Fruit fly (Drosophila melanogaster) whole organism, embryonic: ENCODE measurements around the gene Kap3.

ENCODE experiments used
- Atf-2 ChIP-seq: fragments of 200-800 bp; sonication (Bioruptor generic); optimal IDR thresholded peaks from 2 replicates; lab custom pipeline; 2016; ENCODE audit warnings: missing biosample characterization, missing genetic modification characterization
- Atf3 ChIP-seq: fragments of 200-800 bp; sonication (Bioruptor generic); optimal IDR thresholded peaks from 3 replicates; lab custom pipeline; 2016; ENCODE audit warnings: missing biosample characterization, missing genetic modification characterization
- Bdp1 ChIP-seq: fragments of 200-800 bp; sonication (Bioruptor generic); optimal IDR thresholded peaks from 3 replicates; lab custom pipeline; 2016; ENCODE audit warnings: missing biosample characterization, missing genetic modification characterization
- Bgb ChIP-seq: fragments of 200-800 bp; sonication (Bioruptor generic); IDR thresholded peaks from 2 replicates; pipeline ENCODE4 v1.3.6; 2022; ENCODE audit warnings: missing biosample characterization, missing genetic modification characterization; ENCODE audit not compliant: partially characterized antibody
- CG1024 ChIP-seq: fragments of 200-800 bp; sonication (Bioruptor generic); IDR thresholded peaks from 2 replicates; pipeline ENCODE4 v1.3.6; 2022; ENCODE audit warnings: missing biosample characterization, missing genetic modification characterization
- CG11398 ChIP-seq: fragments of 200-800 bp; sonication (Bioruptor generic); optimal IDR thresholded peaks from 2 replicates; lab custom pipeline; 2016; ENCODE audit warnings: missing biosample characterization, missing genetic modification characterization
- CG12299 ChIP-seq: fragments of 200-800 bp; sonication (Bioruptor generic); optimal IDR thresholded peaks from 2 replicates; lab custom pipeline; 2018; ENCODE audit warnings: missing biosample characterization, mild to moderate bottlenecking, missing genetic modification characterization
- CG12744 ChIP-seq: fragments of 200-800 bp; sonication (Bioruptor generic); optimal IDR thresholded peaks from 2 replicates; lab custom pipeline; 2016; ENCODE audit warnings: missing biosample characterization, missing genetic modification characterization
- CG12769 ChIP-seq: fragments of 200-800 bp; sonication (Bioruptor generic); optimal IDR thresholded peaks from 2 replicates; lab custom pipeline; 2019; ENCODE audit warnings: missing biosample characterization, mild to moderate bottlenecking, missing genetic modification characterization, moderate library complexity
- CG14667 ChIP-seq: fragments of 200-800 bp; sonication (Bioruptor generic); IDR thresholded peaks from 2 replicates; pipeline ENCODE4 v1.3.6; 2022; ENCODE audit warnings: missing biosample characterization, missing genetic modification characterization
- CG1602 ChIP-seq: fragments of 200-800 bp; sonication (Bioruptor generic); optimal IDR thresholded peaks from 3 replicates; lab custom pipeline; 2016; ENCODE audit warnings: missing biosample characterization, missing genetic modification characterization
- CG16779 ChIP-seq: fragments of 200-800 bp; sonication (Bioruptor generic); IDR thresholded peaks from 2 replicates; pipeline ENCODE4 v1.3.6; 2022; ENCODE audit warnings: missing biosample characterization, missing genetic modification characterization
- CG17186 ChIP-seq: fragments of 200-800 bp; sonication (Bioruptor generic); optimal IDR thresholded peaks from 3 replicates; lab custom pipeline; 2017; ENCODE audit warnings: missing biosample characterization, missing genetic modification reagents, missing genetic modification characterization
- CG18599 ChIP-seq: fragments of 200-800 bp; sonication (Bioruptor generic); optimal IDR thresholded peaks from 3 replicates; lab custom pipeline; 2017; ENCODE audit warnings: missing biosample characterization, missing genetic modification characterization, mild to moderate bottlenecking, moderate library complexity, missing genetic modification reagents
- CG2678 ChIP-seq: fragments of 200-800 bp; sonication (Bioruptor generic); optimal IDR thresholded peaks from 3 replicates; lab custom pipeline; 2019; ENCODE audit warnings: missing biosample characterization, mild to moderate bottlenecking, missing genetic modification characterization, moderate library complexity
- CG31365 ChIP-seq: fragments of 200-800 bp; sonication (Bioruptor generic); optimal IDR thresholded peaks from 2 replicates; lab custom pipeline; 2018; ENCODE audit warnings: missing biosample characterization, mild to moderate bottlenecking, missing genetic modification characterization
- CG3407 ChIP-seq: fragments of 200-800 bp; sonication (Bioruptor generic); optimal IDR thresholded peaks from 2 replicates; lab custom pipeline; 2018; ENCODE audit warnings: missing biosample characterization, mild to moderate bottlenecking, missing genetic modification characterization
- CG4328 ChIP-seq: fragments of 200-800 bp; sonication (Bioruptor generic); optimal IDR thresholded peaks from 3 replicates; lab custom pipeline; 2017; ENCODE audit warnings: missing biosample characterization, missing genetic modification reagents, missing genetic modification characterization
- CG4820 ChIP-seq: fragments of 200-800 bp; sonication (Bioruptor generic); optimal IDR thresholded peaks from 3 replicates; lab custom pipeline; 2016; ENCODE audit warnings: missing biosample characterization, missing genetic modification characterization
- CG6813 ChIP-seq: fragments of 200-800 bp; sonication (Bioruptor generic); optimal IDR thresholded peaks from 2 replicates; lab custom pipeline; 2017; ENCODE audit warnings: missing biosample characterization, missing genetic modification characterization, mild to moderate bottlenecking, moderate library complexity, missing genetic modification reagents
- CG9727 ChIP-seq: fragments of 200-800 bp; sonication (Bioruptor generic); optimal IDR thresholded peaks from 3 replicates; lab custom pipeline; 2017; ENCODE audit warnings: missing biosample characterization, mild to moderate bottlenecking, missing genetic modification characterization
- CG9932 ChIP-seq: fragments of 200-800 bp; sonication (Bioruptor generic); IDR thresholded peaks from 2 replicates; pipeline ENCODE4 v1.3.6; 2022; ENCODE audit warnings: missing biosample characterization, missing genetic modification characterization
- CkIIα-i1 ChIP-seq: fragments of 200-800 bp; sonication (Bioruptor generic); IDR thresholded peaks from 2 replicates; pipeline ENCODE4 v1.3.6; 2022; ENCODE audit warnings: missing biosample characterization, missing genetic modification characterization
- Dp ChIP-seq: fragments of 200-800 bp; sonication (Bioruptor generic); optimal IDR thresholded peaks from 2 replicates; lab custom pipeline; 2018; ENCODE audit warnings: missing biosample characterization, mild to moderate bottlenecking, missing genetic modification characterization, moderate library complexity
- E2f2 ChIP-seq: fragments of 200-800 bp; sonication (Bioruptor generic); IDR thresholded peaks from 2 replicates; pipeline ENCODE4 v1.3.6; 2022; ENCODE audit warnings: missing biosample characterization, missing genetic modification characterization
- H2.0 ChIP-seq: fragments of 200-800 bp; sonication (Bioruptor generic); IDR thresholded peaks from 2 replicates; pipeline ENCODE4 v1.3.6; 2022; ENCODE audit warnings: missing biosample characterization, missing genetic modification characterization
- Hr78 ChIP-seq, 2 experiments: fragments of 200-800 bp in 1 of 2; fragments of >200 bp in 1 of 2; sonication (Bioruptor generic) in 1 of 2; optimal IDR thresholded peaks; 2 replicates each; lab custom pipeline; 2017 to 2019; ENCODE audit warnings: missing biosample characterization in 2 of 2, missing genetic modification characterization in 2 of 2, mild to moderate bottlenecking in 1 of 2, moderate library complexity in 1 of 2
- Lim3 ChIP-seq: fragments of 200-800 bp; sonication (Bioruptor generic); IDR thresholded peaks from 2 replicates; pipeline ENCODE4 v1.3.6; 2022; ENCODE audit warnings: missing biosample characterization, missing genetic modification characterization
- Mad ChIP-seq: fragments of 200-800 bp; sonication (Bioruptor generic); optimal IDR thresholded peaks from 2 replicates; lab custom pipeline; 2016; ENCODE audit warnings: missing biosample characterization, missing genetic modification characterization
- Meics ChIP-seq: fragments of 200-800 bp; sonication (Bioruptor generic); optimal IDR thresholded peaks from 2 replicates; lab custom pipeline; 2017; ENCODE audit warnings: missing biosample characterization, mild to moderate bottlenecking, missing genetic modification characterization
- NC2α ChIP-seq: fragments of 200-800 bp; sonication (Bioruptor generic); optimal IDR thresholded peaks from 2 replicates; lab custom pipeline; 2016; ENCODE audit warnings: missing biosample characterization, missing genetic modification characterization
- Optix ChIP-seq: fragments of 200-800 bp; sonication (Bioruptor generic); IDR thresholded peaks from 3 replicates; pipeline ENCODE4 v1.3.6; 2022; ENCODE audit warnings: missing biosample characterization, missing genetic modification characterization
- TFAM ChIP-seq: fragments of 200-800 bp; sonication (Bioruptor generic); optimal IDR thresholded peaks from 2 replicates; lab custom pipeline; 2017; ENCODE audit warnings: missing biosample characterization, missing genetic modification characterization, inconsistent platforms
- YL-1 ChIP-seq: fragments of 200-800 bp; sonication (Bioruptor generic); optimal IDR thresholded peaks from 3 replicates; lab custom pipeline; 2017; ENCODE audit warnings: missing biosample characterization, mild to moderate bottlenecking, missing genetic modification characterization
- aop ChIP-seq: fragments of 200-800 bp; sonication (Bioruptor generic); IDR thresholded peaks from 2 replicates; pipeline ENCODE4 v1.3.6; 2022; ENCODE audit warnings: missing biosample characterization, missing genetic modification characterization
- btn ChIP-seq: fragments of 200-800 bp; sonication (Bioruptor generic); optimal IDR thresholded peaks from 2 replicates; lab custom pipeline; 2016; ENCODE audit warnings: missing biosample characterization, missing genetic modification characterization
- chn ChIP-seq: fragments of 200-800 bp; sonication (Bioruptor generic); optimal IDR thresholded peaks from 2 replicates; lab custom pipeline; 2016; ENCODE audit warnings: missing biosample characterization, missing genetic modification characterization
- corto ChIP-seq: fragments of 200-800 bp; sonication (Bioruptor generic); optimal IDR thresholded peaks from 2 replicates; lab custom pipeline; 2016; ENCODE audit warnings: missing biosample characterization, mild to moderate bottlenecking, missing genetic modification characterization, moderate library complexity
- crp ChIP-seq, 2 experiments: fragments of 200-800 bp; sonication (Bioruptor generic); optimal IDR thresholded peaks; 2 replicates in 1 of 2; 3 replicates in 1 of 2; lab custom pipeline; 2017; ENCODE audit warnings: missing biosample characterization in 2 of 2, missing genetic modification characterization in 2 of 2, mild to moderate bottlenecking in 1 of 2, moderate library complexity in 1 of 2
- eve ChIP-seq, 2 experiments: fragments of >200 bp; optimal IDR thresholded peaks; 2 replicates each; lab custom pipeline; 2017; ENCODE audit warnings: missing biosample characterization in 2 of 2, missing genetic modification characterization in 2 of 2
- gt ChIP-seq: fragments of 200-800 bp; sonication (Bioruptor generic); IDR thresholded peaks from 2 replicates; pipeline ENCODE4 v1.3.6; 2022; ENCODE audit warnings: missing biosample characterization, missing genetic modification characterization
- kay ChIP-seq: fragments of 200-800 bp; sonication (Bioruptor generic); optimal IDR thresholded peaks from 2 replicates; lab custom pipeline; 2016; ENCODE audit warnings: missing biosample characterization, missing genetic modification characterization
- mirr ChIP-seq: fragments of 200-800 bp; sonication (Bioruptor generic); optimal IDR thresholded peaks from 3 replicates; lab custom pipeline; 2018; ENCODE audit warnings: missing biosample characterization, mild to moderate bottlenecking, missing genetic modification characterization
- nerfin-2 ChIP-seq: fragments of 200-800 bp; sonication (Bioruptor generic); IDR thresholded peaks from 2 replicates; pipeline ENCODE4 v1.3.6; 2022; ENCODE audit warnings: missing biosample characterization, missing genetic modification characterization; ENCODE audit not compliant: partially characterized antibody
- prd ChIP-seq, 3 experiments: fragments of >200 bp in 2 of 3; fragments of 200-800 bp in 1 of 3; sonication (Bioruptor generic) in 1 of 3; optimal IDR thresholded peaks in 2 of 3; IDR thresholded peaks in 1 of 3; 2 replicates in 2 of 3; 3 replicates in 1 of 3; pipeline versions ENCODE4 v1.3.6 to Lab custom; 2017 to 2022; ENCODE audit warnings: missing biosample characterization in 1 of 3, missing genetic modification characterization in 1 of 3
- rib ChIP-seq: fragments of 200-800 bp; sonication (Bioruptor generic); IDR thresholded peaks from 2 replicates; pipeline ENCODE4 v1.3.6; 2022; ENCODE audit warnings: missing biosample characterization, missing genetic modification characterization
- slou ChIP-seq: fragments of 200-800 bp; sonication (Bioruptor generic); optimal IDR thresholded peaks from 3 replicates; lab custom pipeline; 2016; ENCODE audit warnings: missing biosample characterization, missing genetic modification characterization
- tin ChIP-seq: fragments of 200-800 bp; sonication (Bioruptor generic); optimal IDR thresholded peaks from 3 replicates; lab custom pipeline; 2016; ENCODE audit warnings: missing biosample characterization, missing genetic modification characterization
- usp ChIP-seq: fragments of >200 bp; optimal IDR thresholded peaks from 2 replicates; lab custom pipeline; 2017; ENCODE audit warnings: missing biosample characterization, missing genetic modification characterization
- zf30C ChIP-seq: fragments of 200-800 bp; sonication (Bioruptor generic); optimal IDR thresholded peaks from 3 replicates; lab custom pipeline; 2018; ENCODE audit warnings: missing biosample characterization, mild to moderate bottlenecking, missing genetic modification characterization

The Kap3 gene

dm6 chrX:11351351-11351750 is 11.5 kb upstream of the Kap3 start (continued):
- TF ChIP-seq CG16779 (GFP tag; lab: Robert Waterston, UW) = peak; percentile 94
- peak; percentile 78 for TF ChIP-seq CG31365 (tag; lab: Kevin White, UChicago)
- TF ChIP-seq CG9932 (GFP tag; lab: Robert Waterston, UW) = peak; percentile 94
- TF ChIP-seq CG4820 (GFP tag; lab: Kevin White, UChicago) = peak; percentile 91
- peak; percentile 86 for TF ChIP-seq aop (GFP tag; lab: Robert Waterston, UW)
- TF ChIP-seq CG12299 (tag; lab: Kevin White, UChicago) = peak; percentile 88
- TF ChIP-seq usp (GFP tag; lab: Kevin White, UChicago) = no peak
- TF ChIP-seq CG18599 = peak; percentile 95
- peak; percentile 93 for TF ChIP-seq CG2678 (tag; lab: Kevin White, UChicago)
- TF ChIP-seq Meics (GFP tag; lab: Kevin White, UChicago) = peak; percentile 93
- peak; percentile 89 for TF ChIP-seq btn (GFP tag; lab: Kevin White, UChicago)
- peak; percentile 79 for TF ChIP-seq kay (GFP tag; lab: Kevin White, UChicago)
- peak; percentile 85 for TF ChIP-seq Atf3 (GFP tag; lab: Kevin White, UChicago)
- peak; percentile 91 for TF ChIP-seq chn
- TF ChIP-seq prd (optimal IDR thresholded peaks at IDR 0.05; lab: Kevin White, UChicago) = no peak
- TF ChIP-seq prd (GFP tag; IDR thresholded peaks at IDR 0.05; lab: Robert Waterston, UW) = peak; percentile 97
- TF ChIP-seq CG3407 (GFP tag; lab: Kevin White, UChicago) = peak; percentile 86
- TF ChIP-seq eve (GFP tag; optimal IDR thresholded peaks at IDR 0.05; lab: Kevin White, UChicago) = no peak
- TF ChIP-seq Bdp1 (GFP tag; lab: Kevin White, UChicago) = peak; percentile 84
- TF ChIP-seq H2.0 (GFP tag; lab: Robert Waterston, UW) = peak; percentile 95
- peak; percentile 17 for TF ChIP-seq Dp (GFP tag; lab: Kevin White, UChicago)
- peak; percentile 1 for TF ChIP-seq YL-1 (GFP tag; lab: Kevin White, UChicago)
- TF ChIP-seq tin (GFP tag; lab: Kevin White, UChicago) = peak; percentile 94
- TF ChIP-seq Bgb = no peak
- TF ChIP-seq corto (GFP tag; lab: Kevin White, UChicago) = no peak
- TF ChIP-seq CG17186 (GFP tag; lab: Kevin White, UChicago) = peak; percentile 65
- no peak for TF ChIP-seq zf30C (GFP tag; lab: Kevin White, UChicago)
- peak; percentile 84 for TF ChIP-seq NC2α
- TF ChIP-seq TFAM (GFP tag; lab: Kevin White, UChicago) = peak; percentile 52
- TF ChIP-seq mirr (GFP tag; lab: Kevin White, UChicago) = peak; percentile 92
- peak; percentile 87 for TF ChIP-seq gt (GFP tag; lab: Robert Waterston, UW)
- TF ChIP-seq CG4328 (GFP tag; lab: Kevin White, UChicago) = peak; percentile 85
- peak; percentile 91 for TF ChIP-seq CG6813 (GFP tag; lab: Kevin White, UChicago)
- peak; percentile 88 for TF ChIP-seq Atf-2 (GFP tag; lab: Kevin White, UChicago)
- TF ChIP-seq rib (GFP tag; lab: Robert Waterston, UW) = peak; percentile 83
- TF ChIP-seq CG14667 = peak; percentile 92
- TF ChIP-seq E2f2 (GFP tag; lab: Robert Waterston, UW) = peak; percentile 78
- peak; percentile 97 for TF ChIP-seq CG12769 (tag; lab: Kevin White, UChicago)
- no peak for TF ChIP-seq nerfin-2
- TF ChIP-seq crp (GFP tag; optimal IDR thresholded peaks at IDR 0.05; lab: Kevin White, UChicago) = peak in 1 of 2 experiments; percentile 50
- peak; percentile 95 for TF ChIP-seq Optix
- peak; percentile 84 for TF ChIP-seq CG12744 (GFP tag; lab: Kevin White, UChicago)
- peak; percentile 93 for TF ChIP-seq CG1024 (GFP tag; lab: Robert Waterston, UW)
- TF ChIP-seq CG1602 (GFP tag; lab: Kevin White, UChicago) = peak; percentile 92
- peak; percentile 89 for TF ChIP-seq Lim3 (GFP tag; lab: Robert Waterston, UW)
- peak; percentile 74 for TF ChIP-seq slou (GFP tag; lab: Kevin White, UChicago)
- peak; percentile 72; the same call in 1 of the 2 replicates for TF ChIP-seq CkIIα-i1 (GFP tag; lab: Robert Waterston, UW)
- TF ChIP-seq Hr78 (GFP tag; optimal IDR thresholded peaks at IDR 0.05; lab: Kevin White, UChicago) = peak in 1 of 2 experiments; percentile 56
- peak; percentile 87 for TF ChIP-seq CG11398
- TF ChIP-seq CG9727 (GFP tag; lab: Kevin White, UChicago) = peak; percentile 89
- peak; percentile 85 for TF ChIP-seq Mad (GFP tag; lab: Kevin White, UChicago)
